Worm (Caenorhabditis elegans) whole organism, L2 larva: ENCODE measurements around the gene C03B1.9.

Source experiments
- ZK546.5 ChIP-seq: sonication (generic microtip); optimal IDR thresholded peaks from 2 replicates; lab custom pipeline; 2017; ENCODE audit warnings: missing biosample characterization, missing genetic modification characterization
- ama-1 ChIP-seq: fragments of 150-350 bp; optimal IDR thresholded peaks from 2 replicates; lab custom pipeline; 2018; ENCODE audit warnings: inconsistent platforms
- blmp-1 ChIP-seq: sonication (generic microtip); optimal IDR thresholded peaks from 2 replicates; lab custom pipeline; 2017; ENCODE audit warnings: missing genetic modification characterization, mild to moderate bottlenecking, missing compliant biosample characterization, antibody characterized with exemption, moderate library complexity; ENCODE audit not compliant: insufficient read depth
- ceh-82 ChIP-seq: fragments of 150-350 bp; optimal IDR thresholded peaks from 2 replicates; lab custom pipeline; 2014; ENCODE audit warnings: missing biosample characterization, missing genetic modification characterization
- dmd-4 ChIP-seq: sonication (generic microtip); optimal IDR thresholded peaks from 2 replicates; lab custom pipeline; 2017; ENCODE audit warnings: missing biosample characterization, missing genetic modification characterization
- egl-27 ChIP-seq: sonication (generic microtip); optimal IDR thresholded peaks from 3 replicates; lab custom pipeline; 2017; ENCODE audit warnings: missing biosample characterization, missing genetic modification reagents, missing genetic modification characterization
- lin-13 ChIP-seq: fragments of 150-350 bp; optimal IDR thresholded peaks from 2 replicates; lab custom pipeline; 2014; ENCODE audit warnings: missing biosample characterization, missing genetic modification reagents, missing genetic modification characterization
- mab-5 ChIP-seq: fragments of 150-350 bp; optimal IDR thresholded peaks from 2 replicates; lab custom pipeline; 2014; ENCODE audit warnings: missing biosample characterization, missing genetic modification characterization
- mdl-1 ChIP-seq, 2 experiments: fragments of 150-350 bp in 1 of 2; sonication (generic microtip) in 1 of 2; optimal IDR thresholded peaks; 2 replicates each; lab custom pipeline; 2017; ENCODE audit warnings: missing biosample characterization in 2 of 2, missing genetic modification characterization in 2 of 2
- nhr-237 ChIP-seq: fragments of 150-350 bp; optimal IDR thresholded peaks from 2 replicates; lab custom pipeline; 2014; ENCODE audit warnings: missing biosample characterization, missing genetic modification characterization
- skn-1 ChIP-seq: sonication (generic microtip); optimal IDR thresholded peaks from 2 replicates; lab custom pipeline; 2017; ENCODE audit warnings: missing biosample characterization, missing genetic modification characterization
- snpc-4 ChIP-seq: fragments of 150-350 bp; optimal IDR thresholded peaks from 2 replicates; lab custom pipeline; 2014; ENCODE audit warnings: missing biosample characterization, missing genetic modification characterization
- unc-62 ChIP-seq: fragments of 150-350 bp; optimal IDR thresholded peaks from 2 replicates; lab custom pipeline; 2014; ENCODE audit warnings: missing biosample characterization, missing genetic modification reagents, missing genetic modification characterization
- ztf-11 ChIP-seq: sonication (generic microtip); optimal IDR thresholded peaks from 2 replicates; lab custom pipeline; 2017; ENCODE audit warnings: missing biosample characterization, missing genetic modification characterization

- TF ChIP-seq skn-1 (tag; lab: Kevin White, UChicago) = no peak
- no peak for TF ChIP-seq mab-5 (tag; lab: Kevin White, UChicago)
- no peak for TF ChIP-seq ama-1
- no peak for TF ChIP-seq nhr-237 (tag; lab: Kevin White, UChicago)
- TF ChIP-seq ceh-82 (tag; lab: Kevin White, UChicago) = no peak
- no peak for TF ChIP-seq dmd-4 (tag; lab: Kevin White, UChicago)
- no peak for TF ChIP-seq snpc-4 (tag; lab: Kevin White, UChicago)
- no peak for TF ChIP-seq mdl-1 (tag; optimal IDR thresholded peaks at IDR 0.05; lab: Kevin White, UChicago)
- TF ChIP-seq lin-13 (GFP tag; lab: Kevin White, UChicago) = no peak
- no peak for TF ChIP-seq ztf-11 (tag; lab: Kevin White, UChicago)
- no peak for TF ChIP-seq ZK546.5 (tag; lab: Kevin White, UChicago)
- no peak for TF ChIP-seq blmp-1
- TF ChIP-seq unc-62 (GFP tag; lab: Kevin White, UChicago) = no peak
- TF ChIP-seq egl-27 (tag; lab: Kevin White, UChicago) = no peak
These were observed 9.6 kb downstream of the C03B1.9 start for ce11 chrX:6337338-6337737.
